Worm (Caenorhabditis elegans) whole organism, L3 larva: Measurements from ENCODE around the gene Y43F8B.24.

Source experiments
- R02D3.7 ChIP-seq: fragments of 150-350 bp; optimal IDR thresholded peaks from 2 replicates; lab custom pipeline; 2014; ENCODE audit warnings: missing biosample characterization, missing genetic modification characterization
- ama-1 ChIP-seq: fragments of 150-350 bp; optimal IDR thresholded peaks from 2 replicates; lab custom pipeline; 2018
- ceh-16 ChIP-seq: sonication (generic microtip); optimal IDR thresholded peaks from 2 replicates; lab custom pipeline; 2017; ENCODE audit warnings: missing biosample characterization, missing genetic modification characterization
- ceh-28 ChIP-seq: fragments of 150-350 bp; optimal IDR thresholded peaks from 2 replicates; lab custom pipeline; 2014; ENCODE audit warnings: missing biosample characterization, missing genetic modification reagents, missing genetic modification characterization
- ceh-9 ChIP-seq: sonication (generic microtip); optimal IDR thresholded peaks from 2 replicates; lab custom pipeline; 2018; ENCODE audit warnings: missing biosample characterization, missing genetic modification characterization
- daf-12 ChIP-seq: fragments of 150-350 bp; optimal IDR thresholded peaks from 2 replicates; lab custom pipeline; 2014; ENCODE audit warnings: missing biosample characterization, missing genetic modification reagents, missing genetic modification characterization
- egl-27 ChIP-seq: sonication (generic microtip); optimal IDR thresholded peaks from 4 replicates; lab custom pipeline; 2017; ENCODE audit warnings: missing biosample characterization, missing genetic modification reagents, missing genetic modification characterization
- elt-1 ChIP-seq: fragments of 150-350 bp; optimal IDR thresholded peaks from 2 replicates; lab custom pipeline; 2014; ENCODE audit warnings: missing biosample characterization, missing genetic modification characterization
- elt-2 ChIP-seq: sonication (generic microtip); optimal IDR thresholded peaks from 2 replicates; lab custom pipeline; 2016; ENCODE audit warnings: missing genetic modification reagents, mild to moderate bottlenecking, missing genetic modification characterization, missing compliant biosample characterization
- elt-3 ChIP-seq, 3 experiments: fragments of 150-350 bp in 1 of 3; sonication (generic microtip) in 2 of 3; optimal IDR thresholded peaks; 2 replicates in 2 of 3; 4 replicates in 1 of 3; lab custom pipeline; 2014 to 2017; ENCODE audit warnings: missing biosample characterization in 3 of 3, missing genetic modification characterization in 3 of 3
- eor-1 ChIP-seq, 2 experiments: fragments of 150-350 bp; optimal IDR thresholded peaks; 2 replicates each; lab custom pipeline; 2014 to 2018; ENCODE audit warnings: missing biosample characterization in 2 of 2, missing genetic modification characterization in 2 of 2
- fkh-2 ChIP-seq: fragments of 150-350 bp; optimal IDR thresholded peaks from 2 replicates; lab custom pipeline; 2014; ENCODE audit warnings: missing biosample characterization, missing genetic modification reagents, missing genetic modification characterization
- fos-1 ChIP-seq: fragments of 150-350 bp; optimal IDR thresholded peaks from 2 replicates; lab custom pipeline; 2014; ENCODE audit warnings: missing biosample characterization, missing genetic modification characterization
- hmg-11 ChIP-seq: sonication (generic microtip); optimal IDR thresholded peaks from 2 replicates; lab custom pipeline; 2016; ENCODE audit warnings: missing genetic modification characterization, missing compliant biosample characterization
- jun-1 ChIP-seq: fragments of 150-350 bp; optimal IDR thresholded peaks from 2 replicates; lab custom pipeline; 2014; ENCODE audit warnings: missing biosample characterization, missing genetic modification reagents, missing genetic modification characterization
- lin-15B ChIP-seq: fragments of 150-350 bp; optimal IDR thresholded peaks from 2 replicates; lab custom pipeline; 2014; ENCODE audit warnings: missing biosample characterization, missing genetic modification characterization
- lin-39 ChIP-seq: fragments of 150-350 bp; optimal IDR thresholded peaks from 2 replicates; lab custom pipeline; 2018; ENCODE audit warnings: missing biosample characterization, missing genetic modification reagents, missing genetic modification characterization
- mdl-1 ChIP-seq: fragments of 150-350 bp; optimal IDR thresholded peaks from 2 replicates; lab custom pipeline; 2014; ENCODE audit warnings: missing biosample characterization, missing genetic modification characterization
- mml-1 ChIP-seq: fragments of 150-350 bp; sonication (generic microtip); optimal IDR thresholded peaks from 3 replicates; lab custom pipeline; 2014; ENCODE audit warnings: missing biosample characterization, missing genetic modification characterization
- nfya-1 ChIP-seq: sonication (generic microtip); optimal IDR thresholded peaks from 2 replicates; lab custom pipeline; 2017; ENCODE audit warnings: missing genetic modification characterization, mild to moderate bottlenecking, missing compliant biosample characterization, antibody characterized with exemption, moderate library complexity; ENCODE audit not compliant: insufficient read depth
- nhr-11 ChIP-seq: fragments of 150-350 bp; optimal IDR thresholded peaks from 2 replicates; lab custom pipeline; 2014; ENCODE audit warnings: missing biosample characterization, missing genetic modification characterization
- nhr-12 ChIP-seq: fragments of 150-350 bp; optimal IDR thresholded peaks from 2 replicates; lab custom pipeline; 2014; ENCODE audit warnings: missing biosample characterization, missing genetic modification characterization
- nhr-237 ChIP-seq: fragments of 150-350 bp; optimal IDR thresholded peaks from 2 replicates; lab custom pipeline; 2014; ENCODE audit warnings: missing biosample characterization, missing genetic modification characterization
- nhr-28 ChIP-seq: fragments of 150-350 bp; optimal IDR thresholded peaks from 2 replicates; lab custom pipeline; 2014; ENCODE audit warnings: missing biosample characterization, missing genetic modification characterization
- nhr-76 ChIP-seq: fragments of 150-350 bp; sonication (generic microtip); optimal IDR thresholded peaks from 5 replicates; lab custom pipeline; 2014; ENCODE audit warnings: missing biosample characterization, missing genetic modification characterization
- nhr-77 ChIP-seq: fragments of 150-350 bp; optimal IDR thresholded peaks from 2 replicates; lab custom pipeline; 2014; ENCODE audit warnings: missing biosample characterization, missing genetic modification characterization
- pha-4 ChIP-seq: fragments of 150-350 bp; optimal IDR thresholded peaks from 2 replicates; lab custom pipeline; 2014; ENCODE audit warnings: missing biosample characterization, missing genetic modification reagents, missing genetic modification characterization
- pqm-1 ChIP-seq: fragments of 150-350 bp; optimal IDR thresholded peaks from 2 replicates; lab custom pipeline; 2017; ENCODE audit warnings: missing biosample characterization, missing genetic modification characterization, inconsistent platforms
- sea-2 ChIP-seq: fragments of 150-350 bp; sonication (generic microtip); optimal IDR thresholded peaks from 4 replicates; lab custom pipeline; 2014; ENCODE audit warnings: missing biosample characterization, missing genetic modification reagents, missing genetic modification characterization
- skn-1 ChIP-seq: fragments of 150-350 bp; optimal IDR thresholded peaks from 2 replicates; lab custom pipeline; 2014; ENCODE audit warnings: missing biosample characterization, missing genetic modification characterization
- snpc-4 ChIP-seq: fragments of 150-350 bp; optimal IDR thresholded peaks from 2 replicates; lab custom pipeline; 2014; ENCODE audit warnings: missing biosample characterization, missing genetic modification characterization
- unc-39 ChIP-seq: sonication (generic microtip); optimal IDR thresholded peaks from 4 replicates; lab custom pipeline; 2017; ENCODE audit warnings: missing biosample characterization, missing genetic modification characterization
- unc-62 ChIP-seq: fragments of 150-350 bp; sonication (generic microtip); optimal IDR thresholded peaks from 4 replicates; lab custom pipeline; 2014; ENCODE audit warnings: missing biosample characterization, missing genetic modification reagents, missing genetic modification characterization
- zag-1 ChIP-seq: fragments of 150-350 bp; optimal IDR thresholded peaks from 2 replicates; lab custom pipeline; 2014; ENCODE audit warnings: missing biosample characterization, missing genetic modification characterization
- ztf-11 ChIP-seq: fragments of 150-350 bp; optimal IDR thresholded peaks from 2 replicates; lab custom pipeline; 2014; ENCODE audit warnings: missing biosample characterization, missing genetic modification characterization

Y43F8B.24 gene

DNA sequence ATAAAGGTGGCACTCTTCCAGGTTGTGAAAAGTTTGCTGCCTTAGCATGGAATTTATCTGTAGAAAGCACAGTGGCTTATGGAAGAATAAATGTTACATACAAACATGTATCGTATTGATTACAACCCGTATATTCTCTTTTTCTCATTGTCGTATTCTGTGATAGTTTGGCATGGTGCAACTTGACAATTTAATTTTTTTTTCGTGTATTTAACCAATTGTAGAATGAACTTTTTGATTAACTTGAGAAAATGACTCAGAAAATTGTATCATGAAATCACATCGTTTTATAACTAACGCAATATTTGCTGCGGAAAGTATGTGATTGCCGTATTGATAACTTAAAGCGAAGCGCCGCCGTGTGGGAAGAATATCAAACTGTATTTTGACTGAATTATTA lies at the start of gene Y43F8B.24:
Gene Y43F8B.24, plus strand, starts transcription at position 301 of the 400 bp plus-strand sequence.
- TF ChIP-seq nhr-11 (tag; lab: Kevin White, UChicago), result no peak
- TF ChIP-seq nhr-28 (tag; lab: Kevin White, UChicago), result no peak
- peak; percentile 14 for TF ChIP-seq elt-2 (tag; lab: Kevin White, UChicago)

DNA sequence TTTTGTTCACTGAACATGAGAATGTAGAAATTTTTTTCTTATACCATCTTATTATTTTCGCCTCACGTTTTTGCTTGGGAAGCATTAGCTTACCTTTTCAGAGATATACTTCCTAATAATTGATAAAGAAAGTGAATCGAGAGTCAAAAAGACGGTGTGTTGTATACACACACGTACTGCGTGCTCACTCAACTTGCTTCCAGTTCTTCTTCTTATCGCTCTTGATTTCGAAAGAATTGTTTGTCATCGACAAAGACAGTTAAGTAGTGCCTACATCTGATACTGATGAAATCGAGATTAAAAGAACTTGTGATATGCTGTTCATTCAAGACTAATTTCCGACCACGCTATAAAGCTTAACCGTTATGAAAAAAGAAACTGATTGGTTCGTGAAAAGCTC lies 46.6 kb upstream of the Y43F8B.24 start, which contains the start of gene C25F9.5:
Gene C25F9.5, minus strand, starts transcription at position 195 of the 400 bp plus-strand sequence.
- TF ChIP-seq nhr-28 (tag; lab: Kevin White, UChicago), result no peak
- no peak for TF ChIP-seq zag-1 (tag; lab: Kevin White, UChicago)
- TF ChIP-seq ama-1 (lab: Kevin White, UChicago), result no peak
- no peak for TF ChIP-seq mdl-1 (tag; lab: Kevin White, UChicago)
- no peak for TF ChIP-seq egl-27 (tag; lab: Kevin White, UChicago)
- no peak for TF ChIP-seq elt-1 (tag; lab: Kevin White, UChicago)
- TF ChIP-seq pha-4 (tag; lab: Kevin White, UChicago), result peak; percentile 28
- no peak for TF ChIP-seq R02D3.7 (tag; lab: Kevin White, UChicago)
- no peak for TF ChIP-seq nfya-1 (tag; lab: Kevin White, UChicago)
- TF ChIP-seq elt-3 (tag; optimal IDR thresholded peaks at IDR 0.05; lab: Kevin White, UChicago), result no peak
- TF ChIP-seq nhr-237, result no peak
- TF ChIP-seq unc-39 (tag; lab: Kevin White, UChicago), result no peak
- no peak for TF ChIP-seq sea-2 (GFP tag; lab: Kevin White, UChicago)
- no peak for TF ChIP-seq nhr-12 (tag; lab: Kevin White, UChicago)
- no peak for TF ChIP-seq ztf-11 (tag; lab: Kevin White, UChicago)
- no peak for TF ChIP-seq ceh-28 (tag; lab: Kevin White, UChicago)
- peak; percentile 58 for TF ChIP-seq pqm-1
- TF ChIP-seq ceh-9 (tag; lab: Kevin White, UChicago), result no peak
- TF ChIP-seq lin-15B (tag; lab: Kevin White, UChicago), result no peak
- TF ChIP-seq nhr-77 (tag; lab: Kevin White, UChicago), result no peak
- no peak for TF ChIP-seq hmg-11
- no peak for TF ChIP-seq lin-39 (tag; lab: Kevin White, UChicago)
- no peak for TF ChIP-seq unc-62
- TF ChIP-seq fkh-2 (tag; lab: Kevin White, UChicago), result no peak
- TF ChIP-seq ceh-16 (tag; lab: Kevin White, UChicago), result no peak
- no peak for TF ChIP-seq eor-1 (tag; optimal IDR thresholded peaks at IDR 0.05; lab: Kevin White, UChicago)
- TF ChIP-seq elt-2 (tag; lab: Kevin White, UChicago), result peak; percentile 81
- no peak for TF ChIP-seq daf-12 (tag; lab: Kevin White, UChicago)
- TF ChIP-seq nhr-76 (tag; lab: Kevin White, UChicago), result no peak
- no peak for TF ChIP-seq snpc-4
- TF ChIP-seq jun-1 (tag; lab: Kevin White, UChicago), result peak; percentile 64

DNA sequence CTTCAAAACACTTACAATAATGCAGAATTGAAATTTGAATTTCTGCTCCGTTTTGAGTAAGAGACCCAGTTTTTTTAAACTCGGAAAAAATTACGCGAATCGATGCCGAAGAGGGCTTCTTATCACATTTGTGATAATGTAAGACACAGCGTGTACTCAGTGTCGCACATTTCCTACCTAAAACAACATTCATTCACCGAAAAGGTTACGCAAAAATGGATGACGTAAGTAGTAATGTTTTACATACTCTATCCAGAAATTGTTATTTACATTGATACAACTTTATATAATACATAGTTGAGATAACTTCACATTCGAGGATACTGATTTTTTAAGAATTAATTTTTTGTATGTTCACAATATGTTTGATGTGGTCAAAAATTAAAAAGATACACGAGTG lies 40.7 kb upstream of the Y43F8B.24 start, which contains the start of the genes C25F9.4 and C25F9.9:
Gene C25F9.4, minus strand, starts transcription at position 101 of the 400 bp plus-strand sequence.
Gene C25F9.9, plus strand, starts transcription at position 137 of the 400 bp plus-strand sequence.
- TF ChIP-seq elt-2 (tag; lab: Kevin White, UChicago), result peak; percentile 48
- TF ChIP-seq nfya-1 (tag; lab: Kevin White, UChicago), result no peak
- TF ChIP-seq, all 47 proteins: peak for 1

DNA sequence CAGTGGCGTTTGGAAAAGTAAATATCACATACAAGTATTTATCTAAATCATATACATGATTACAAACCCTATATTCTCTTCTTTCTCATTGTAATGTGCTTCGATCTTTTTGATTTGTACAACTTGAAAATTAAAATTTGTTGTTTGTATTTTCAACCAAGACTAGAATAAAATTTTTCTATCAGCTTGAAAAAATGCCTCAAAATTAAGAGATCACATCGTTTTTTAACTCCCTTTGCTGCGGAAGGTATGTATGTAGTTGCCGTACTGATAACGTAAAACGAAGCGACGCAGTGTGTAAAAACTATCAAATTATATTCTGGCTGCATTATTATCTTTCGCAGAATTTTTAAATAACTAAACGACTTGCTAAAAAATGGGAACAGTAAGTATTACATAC lies 39.4 kb upstream of the Y43F8B.24 start, which contains the start of gene C25F9.15:
Gene C25F9.15, plus strand, starts transcription at position 301 of the 400 bp plus-strand sequence.
- TF ChIP-seq lin-39 (tag; lab: Kevin White, UChicago) (no peak), mml-1 (tag; lab: Kevin White, UChicago) (no peak), elt-2 (tag; lab: Kevin White, UChicago) (peak; percentile 42), skn-1 (tag; lab: Kevin White, UChicago) (no peak), pqm-1 (no peak), fos-1 (tag; lab: Kevin White, UChicago) (no peak)

DNA sequence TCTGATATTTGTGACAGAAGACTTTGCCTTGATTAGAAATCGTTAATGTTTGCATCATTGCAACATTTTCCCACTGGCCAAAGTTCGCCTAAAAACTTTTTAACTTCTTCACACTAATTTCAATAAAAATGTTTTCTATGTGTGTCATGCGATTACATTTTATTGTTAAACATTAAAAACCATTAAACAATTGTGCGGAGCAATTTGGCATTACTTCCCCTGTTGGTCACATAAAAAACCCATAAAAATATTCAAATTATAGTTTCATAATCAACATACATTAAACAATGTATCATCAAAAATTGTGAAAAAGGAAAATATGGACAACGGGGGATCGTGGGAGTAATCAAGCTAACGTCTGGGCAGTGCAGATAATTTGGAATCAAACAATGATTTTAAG lies 37.9 kb upstream of the Y43F8B.24 start:
- TF ChIP-seq pqm-1 (peak; percentile 7), elt-2 (tag; lab: Kevin White, UChicago) (peak; percentile 65)
